Worm (Caenorhabditis elegans): ENCODE measurements around the gene phy-3.

phy-3 gene

DNA sequence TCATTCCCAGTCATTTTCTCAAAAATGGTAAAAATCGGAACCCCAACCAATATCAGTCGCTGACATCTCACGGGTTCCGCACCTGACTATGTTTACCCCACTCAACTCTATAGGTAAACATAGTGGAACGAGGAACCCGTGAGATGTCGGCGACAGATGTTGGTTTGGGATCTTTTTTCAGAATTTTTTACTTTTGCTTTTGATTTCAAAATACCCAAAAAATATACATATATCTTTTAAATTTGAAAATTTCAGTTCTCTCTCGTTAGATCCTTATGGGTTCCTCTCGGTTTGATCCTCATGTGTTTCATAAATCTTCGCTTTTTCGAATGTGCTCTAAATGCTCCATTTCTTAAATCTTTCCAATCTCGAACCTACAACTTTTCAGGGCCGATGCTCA is 40.7 kb downstream of the phy-3 start, which contains the start of gene srw-23:
srw-23 (plus strand) TSS at position 301 of the 400 bp plus-strand sequence.
- TF ChIP-seq Y75B8A.6 (GFP tag; IDR thresholded peaks at IDR 0.05) = no peak
- peak in 1 of 2 experiments; percentile 28 for TF ChIP-seq unc-62 (GFP tag; optimal IDR thresholded peaks at IDR 0.05 in 1 of 2)
- TF ChIP-seq unc-62 (tag; optimal IDR thresholded peaks at IDR 0.05) = no peak

DNA sequence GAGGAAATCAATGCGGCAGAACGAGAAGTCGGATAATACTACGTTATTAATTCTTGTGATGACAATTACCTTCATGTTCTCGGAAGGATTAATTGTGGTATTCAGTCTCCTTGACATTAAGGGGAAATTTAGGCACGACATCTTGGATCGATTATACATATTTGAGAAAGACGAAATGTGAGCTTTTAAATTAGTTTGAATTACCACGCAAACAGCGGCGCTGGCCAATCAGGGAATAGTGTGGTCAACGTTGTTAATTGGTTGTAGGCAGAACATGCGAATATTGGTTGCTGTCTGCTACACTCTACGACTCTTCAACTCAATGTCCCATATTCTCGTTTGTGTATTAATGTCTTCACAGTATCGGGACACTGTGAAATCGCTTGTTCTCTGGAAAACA is 42.0 kb downstream of the phy-3 start, which contains the start of gene F49A5.10:
F49A5.10 (plus strand) TSS at position 301 of the 400 bp plus-strand sequence.
- TF ChIP-seq snpc-4 (tag; optimal IDR thresholded peaks at IDR 0.05) = no peak
- no peak for TF ChIP-seq dmd-8 (GFP tag; IDR thresholded peaks at IDR 0.05)
- TF ChIP-seq mxl-2 (GFP tag; conservative IDR thresholded peaks at IDR 0.05) = no peak
- no peak for TF ChIP-seq fos-1 (tag; optimal IDR thresholded peaks at IDR 0.05)

DNA sequence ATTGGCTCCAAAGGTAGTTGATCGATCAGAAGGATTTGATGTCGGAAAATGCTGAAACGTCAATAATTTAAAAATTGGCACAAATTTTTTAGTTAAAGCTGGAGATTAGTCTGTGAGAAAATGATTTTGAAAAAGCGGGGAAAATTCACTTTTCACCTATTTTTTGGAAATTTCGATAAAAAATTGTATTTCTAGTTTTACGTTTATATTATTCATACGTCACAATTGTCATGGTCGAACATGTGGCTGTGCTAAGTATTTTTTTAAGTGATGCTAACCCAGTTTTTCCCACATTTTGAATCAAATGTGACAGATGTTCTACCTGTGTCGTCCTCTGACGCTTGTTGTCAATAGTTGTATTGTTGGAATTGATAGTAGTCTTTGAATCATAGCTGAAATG is 46.6 kb downstream of the phy-3 start:
- TF ChIP-seq unc-62 (GFP tag; optimal IDR thresholded peaks at IDR 0.05 in 1 of 2) (peak in 1 of 2 experiments; percentile 94), unc-62 (tag; optimal IDR thresholded peaks at IDR 0.05) (no peak), F37D6.2 (tag; optimal IDR thresholded peaks at IDR 0.05) (no peak), dmd-6 (GFP tag; IDR thresholded peaks at IDR 0.05) (no peak)

DNA sequence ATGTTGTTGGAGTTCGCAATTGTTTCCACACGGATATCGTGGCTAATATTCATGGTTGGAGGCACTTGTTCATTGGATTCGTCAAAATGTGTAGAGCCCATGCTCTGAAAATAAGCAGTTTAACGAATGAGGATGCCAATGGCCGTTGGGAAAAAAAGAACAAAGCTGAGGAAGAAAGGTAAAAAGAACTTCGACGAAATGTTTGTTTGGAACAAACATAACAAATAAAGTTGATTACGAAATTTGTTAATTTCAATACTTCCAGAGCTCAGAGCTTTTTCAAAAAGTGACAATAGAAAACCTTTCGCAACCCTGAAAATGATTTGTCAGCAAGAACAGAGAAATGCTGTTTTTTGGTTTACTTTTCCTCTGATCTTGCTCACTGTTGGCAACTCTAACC is 47.1 kb downstream of the phy-3 start, which contains the start of gene F09C6.3:
F09C6.3 (minus strand) TSS at position 101 of the 400 bp plus-strand sequence.
- no peak for TF ChIP-seq dve-1 (tag; optimal IDR thresholded peaks at IDR 0.05; ENCODE audit: insufficient read depth)
- no peak for TF ChIP-seq ceh-44 (GFP tag; IDR thresholded peaks at IDR 0.05)
- no peak for TF ChIP-seq zfp-2 (tag; optimal IDR thresholded peaks at IDR 0.05)
- TF ChIP-seq snpc-4 (tag; optimal IDR thresholded peaks at IDR 0.05) = no peak
- no peak for TF ChIP-seq nhr-25 (tag; optimal IDR thresholded peaks at IDR 0.05; ENCODE audit: borderline replicate concordance, insufficient read depth)
- no peak for TF ChIP-seq attf-4 (tag; optimal IDR thresholded peaks at IDR 0.05)
- no peak for TF ChIP-seq snpc-1.2 (GFP tag; IDR thresholded peaks at IDR 0.05)
- TF ChIP-seq lir-3 (tag; optimal IDR thresholded peaks at IDR 0.05) = no peak
- TF ChIP-seq ZK546.5 (tag; optimal IDR thresholded peaks at IDR 0.05) = no peak
- TF ChIP-seq nhr-11 (tag; optimal IDR thresholded peaks at IDR 0.05) = no peak
- no peak for TF ChIP-seq hlh-11 (tag; optimal IDR thresholded peaks at IDR 0.05)
- TF ChIP-seq saeg-2 (GFP tag; IDR thresholded peaks at IDR 0.05) = no peak
- TF ChIP-seq ceh-32 (tag; optimal IDR thresholded peaks at IDR 0.05; ENCODE audit: poor library complexity) = no peak
- no peak for TF ChIP-seq lin-15B (tag; optimal IDR thresholded peaks at IDR 0.05)
- no peak for TF ChIP-seq fkh-10 (GFP tag; optimal IDR thresholded peaks at IDR 0.05)
- no peak for TF ChIP-seq R02D3.7 (tag; optimal IDR thresholded peaks at IDR 0.05)
- no peak for TF ChIP-seq daf-8 (GFP tag; IDR thresholded peaks at IDR 0.05)

DNA sequence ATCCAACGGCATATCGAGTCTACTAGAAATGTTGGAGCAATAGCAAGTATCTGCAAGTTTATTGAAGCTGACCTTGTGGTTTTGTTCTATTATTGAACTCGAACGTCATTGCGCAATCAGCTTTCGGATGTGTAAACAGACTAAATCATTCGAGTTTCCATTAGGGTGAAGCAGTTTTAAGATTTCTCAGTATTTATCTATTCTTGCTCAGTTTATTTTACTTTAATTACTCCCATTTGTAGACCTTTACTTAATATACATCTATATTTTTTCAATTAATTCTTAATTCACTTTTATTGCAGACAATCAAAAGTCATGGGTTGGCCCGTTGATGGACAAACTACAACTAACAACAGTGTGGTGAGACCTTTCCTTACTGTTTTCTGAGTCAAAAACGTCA is 47.7 kb downstream of the phy-3 start, which contains the start of gene F09C6.14:
F09C6.14 (plus strand) TSS at position 301 of the 400 bp plus-strand sequence.
- TF ChIP-seq ZK337.2 (GFP tag; IDR thresholded peaks at IDR 0.05) (no peak), lin-15B (tag; optimal IDR thresholded peaks at IDR 0.05) (no peak), daf-12 (tag; optimal IDR thresholded peaks at IDR 0.05) (no peak)

DNA sequence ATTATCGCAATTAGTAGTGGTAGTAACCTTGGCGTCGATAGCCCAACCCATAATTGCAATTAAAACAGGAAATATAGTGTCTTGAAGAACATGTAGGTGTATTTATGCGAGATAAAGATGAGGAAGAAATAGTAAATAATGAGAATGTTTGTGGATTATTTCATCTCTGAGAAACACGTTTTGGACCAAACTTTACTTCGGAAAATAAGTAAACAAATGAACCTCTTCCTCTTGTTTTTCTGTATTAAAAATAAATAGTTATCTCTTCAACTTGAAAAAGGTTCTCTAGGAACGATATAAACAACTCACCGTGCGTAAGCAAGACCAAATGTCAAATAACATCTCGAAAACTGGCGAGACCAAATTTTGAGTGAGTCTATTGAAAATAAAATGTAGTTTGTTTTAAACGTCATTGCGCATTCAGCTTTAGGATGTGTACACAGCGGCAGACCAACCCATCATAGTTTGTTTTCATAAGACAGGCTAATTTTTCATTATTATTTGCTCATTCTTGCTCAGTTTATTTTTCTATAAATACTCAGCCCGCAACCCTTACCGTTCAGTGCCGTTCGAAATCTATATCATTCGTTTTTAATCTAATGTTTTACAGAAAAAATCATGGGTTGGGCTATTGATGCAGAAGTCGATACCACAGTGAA is 49.4 kb downstream of the phy-3 start, which contains the start of the genes F09C6.11 and F09C6.12:
F09C6.11 (minus strand) TSS at position 51 of the 659 bp plus-strand sequence.
F09C6.12 (plus strand) TSS at position 609 of the 659 bp plus-strand sequence.
- TF ChIP-seq pha-4 (GFP tag; IDR thresholded peaks at IDR 0.05) (no peak), pha-4 (tag; optimal IDR thresholded peaks at IDR 0.05) (peak; percentile 27), cey-2 (tag; optimal IDR thresholded peaks at IDR 0.05; ENCODE audit: borderline replicate concordance, insufficient read depth) (no peak)

Data from whole organism, L4 larva.